Fruit fly (Drosophila melanogaster) whole organism, pupa: ENCODE results near the gene Lcp65Ad.

Source experiments
- CG10348 ChIP-seq: fragments of 200-800 bp; sonication (Bioruptor generic); IDR thresholded peaks from 2 replicates; pipeline ENCODE4 v1.3.6; 2022; ENCODE audit warnings: missing biosample characterization, missing genetic modification characterization
- CG13204 ChIP-seq: fragments of 200-800 bp; sonication (Bioruptor generic); optimal IDR thresholded peaks from 2 replicates; lab custom pipeline; 2018; ENCODE audit warnings: missing biosample characterization, mild to moderate bottlenecking, missing genetic modification characterization, moderate library complexity
- CG15710 ChIP-seq: fragments of 200-800 bp; sonication (Bioruptor generic); optimal IDR thresholded peaks from 2 replicates; lab custom pipeline; 2018; ENCODE audit warnings: missing biosample characterization, mild to moderate bottlenecking, missing genetic modification characterization, moderate library complexity
- CG8159 ChIP-seq: fragments of 200-800 bp; sonication (Bioruptor generic); optimal IDR thresholded peaks from 3 replicates; lab custom pipeline; 2018; ENCODE audit warnings: missing biosample characterization, mild to moderate bottlenecking, missing genetic modification characterization, moderate library complexity
- CG9948 ChIP-seq: fragments of 200-800 bp; sonication (Bioruptor generic); optimal IDR thresholded peaks from 2 replicates; lab custom pipeline; 2018; ENCODE audit warnings: missing biosample characterization, mild to moderate bottlenecking, missing genetic modification characterization, moderate library complexity
- D1 ChIP-seq: fragments of 200-800 bp; sonication (Bioruptor generic); optimal IDR thresholded peaks from 2 replicates; lab custom pipeline; 2018; ENCODE audit warnings: missing biosample characterization, mild to moderate bottlenecking, missing genetic modification characterization, moderate library complexity
- EcR ChIP-seq: fragments of 200-800 bp; sonication (Bioruptor generic); optimal IDR thresholded peaks from 3 replicates; lab custom pipeline; 2019; ENCODE audit warnings: missing biosample characterization, missing genetic modification characterization, mild to moderate bottlenecking, moderate library complexity, missing genetic modification reagents
- Pif1A ChIP-seq: fragments of 200-800 bp; sonication (Bioruptor generic); optimal IDR thresholded peaks from 3 replicates; lab custom pipeline; 2016; ENCODE audit warnings: missing biosample characterization, missing genetic modification characterization
- Pif1B ChIP-seq: fragments of 200-800 bp; sonication (Bioruptor generic); optimal IDR thresholded peaks from 3 replicates; lab custom pipeline; 2016; ENCODE audit warnings: missing biosample characterization, missing genetic modification characterization
- fd96Ca ChIP-seq: fragments of 200-800 bp; sonication (Bioruptor generic); IDR thresholded peaks from 3 replicates; pipeline ENCODE4 v1.3.6; 2022; ENCODE audit warnings: missing biosample characterization, missing genetic modification characterization
- rn ChIP-seq: fragments of 200-800 bp; sonication (Bioruptor generic); IDR thresholded peaks from 2 replicates; pipeline ENCODE4 v1.3.6; 2022; ENCODE audit warnings: missing biosample characterization, missing genetic modification characterization

DNA sequence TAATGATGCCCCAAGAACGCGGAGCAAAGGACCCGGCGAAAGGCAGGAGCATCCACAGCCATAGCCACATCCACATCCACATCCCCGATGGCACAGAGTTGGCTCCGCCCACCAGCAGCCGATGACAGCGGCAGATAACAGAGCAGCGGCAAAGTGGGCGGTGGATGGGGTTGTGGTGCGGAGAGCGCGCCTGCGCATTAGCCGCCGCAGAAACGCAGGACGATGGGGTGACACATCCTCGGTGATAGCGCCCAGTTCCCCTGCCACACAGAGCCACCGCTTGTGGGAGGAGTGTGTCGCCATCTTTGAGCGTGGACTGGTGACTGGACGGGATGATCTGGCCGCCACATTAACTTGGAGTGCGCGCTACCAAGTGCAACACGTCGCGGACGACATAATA, 45.9 kb upstream of the Lcp65Ad start, which contains the start of gene Ets65A:
- TF ChIP-seq fd96Ca (no peak), CG9948 (tag; lab: Kevin White, UChicago) (no peak), CG8159 (no peak), CG13204 (GFP tag; lab: Kevin White, UChicago) (no peak), CG15710 (tag; lab: Kevin White, UChicago) (no peak), rn (GFP tag; lab: Robert Waterston, UW) (no peak), Pif1B (GFP tag; lab: Kevin White, UChicago) (no peak), CG10348 (no peak), Pif1A (GFP tag; lab: Kevin White, UChicago) (no peak), D1 (no peak), EcR (GFP tag; lab: Kevin White, UChicago) (no peak)
